Worm (Caenorhabditis elegans) whole organism, late embryonic: ENCODE measurements around the gene rund-1.

Source experiments
- C38D4.7 ChIP-seq: fragments of 200-800 bp; sonication (Bioruptor generic); optimal IDR thresholded peaks from 2 replicates; lab custom pipeline; 2018; ENCODE audit warnings: mild to moderate bottlenecking, missing genetic modification characterization, moderate library complexity, missing compliant biosample characterization
- K02D7.2 ChIP-seq: sonication (generic microtip); optimal IDR thresholded peaks from 2 replicates; lab custom pipeline; 2017; ENCODE audit warnings: mild to moderate bottlenecking, missing genetic modification characterization, missing compliant biosample characterization
- ama-1 ChIP-seq: fragments of 150-350 bp; optimal IDR thresholded peaks from 2 replicates; lab custom pipeline; 2014
- ceh-22 ChIP-seq: sonication (generic microtip); optimal IDR thresholded peaks from 2 replicates; lab custom pipeline; 2017; ENCODE audit warnings: missing biosample characterization, missing genetic modification characterization
- ceh-45 ChIP-seq: fragments of 200-800 bp; sonication (Bioruptor generic); IDR thresholded peaks from 2 replicates; pipeline ENCODE4 v1.3.6; 2022; ENCODE audit warnings: missing genetic modification reagents, missing genetic modification characterization, missing compliant biosample characterization
- ceh-6 ChIP-seq: fragments of 200-800 bp; sonication (Bioruptor generic); optimal IDR thresholded peaks from 2 replicates; lab custom pipeline; 2018; ENCODE audit warnings: mild to moderate bottlenecking, missing genetic modification characterization, missing compliant biosample characterization
- ceh-9 ChIP-seq: sonication (generic microtip); optimal IDR thresholded peaks from 2 replicates; lab custom pipeline; 2016; ENCODE audit warnings: mild to moderate bottlenecking, missing genetic modification characterization, inconsistent platforms, missing compliant biosample characterization
- che-1 ChIP-seq: sonication (generic microtip); optimal IDR thresholded peaks from 2 replicates; lab custom pipeline; 2016; ENCODE audit warnings: mild to moderate bottlenecking, missing genetic modification characterization, missing compliant biosample characterization
- dmd-4 ChIP-seq: sonication (generic microtip); optimal IDR thresholded peaks from 2 replicates; lab custom pipeline; 2016; ENCODE audit warnings: borderline replicate concordance, missing genetic modification characterization, missing compliant biosample characterization
- dve-1 ChIP-seq: sonication (generic microtip); optimal IDR thresholded peaks from 2 replicates; lab custom pipeline; 2017; ENCODE audit warnings: antibody characterized with exemption, mild to moderate bottlenecking, missing genetic modification characterization, missing compliant biosample characterization
- elt-4 ChIP-seq: sonication (generic microtip); optimal IDR thresholded peaks from 2 replicates; lab custom pipeline; 2016; ENCODE audit warnings: missing genetic modification characterization, missing compliant biosample characterization
- fax-1 ChIP-seq: sonication (generic microtip); optimal IDR thresholded peaks from 2 replicates; lab custom pipeline; 2016; ENCODE audit warnings: missing genotype, missing genetic modification characterization, missing compliant biosample characterization
- fkh-10 ChIP-seq: fragments of 150-350 bp; optimal IDR thresholded peaks from 2 replicates; lab custom pipeline; 2014; ENCODE audit warnings: missing biosample characterization, missing genetic modification reagents, missing genetic modification characterization
- fkh-6 ChIP-seq: sonication (generic microtip); optimal IDR thresholded peaks from 2 replicates; lab custom pipeline; 2016; ENCODE audit warnings: missing genetic modification characterization, missing compliant biosample characterization
- gmeb-2 ChIP-seq: sonication (generic microtip); optimal IDR thresholded peaks from 2 replicates; lab custom pipeline; 2016; ENCODE audit warnings: missing genetic modification characterization, inconsistent platforms, missing compliant biosample characterization
- hlh-15 ChIP-seq: sonication (generic microtip); optimal IDR thresholded peaks from 2 replicates; lab custom pipeline; 2016; ENCODE audit warnings: missing genetic modification characterization, missing compliant biosample characterization
- lim-6 ChIP-seq: sonication (generic microtip); optimal IDR thresholded peaks from 2 replicates; lab custom pipeline; 2016; ENCODE audit warnings: missing genetic modification characterization, missing compliant biosample characterization
- lin-11 ChIP-seq: fragments of 200-800 bp; sonication (Bioruptor generic); optimal IDR thresholded peaks from 2 replicates; lab custom pipeline; 2018; ENCODE audit warnings: mild to moderate bottlenecking, missing genetic modification characterization, missing compliant biosample characterization
- nfya-1 ChIP-seq: sonication (generic microtip); optimal IDR thresholded peaks from 2 replicates; lab custom pipeline; 2017; ENCODE audit warnings: missing genetic modification characterization, mild to moderate bottlenecking, missing compliant biosample characterization, antibody characterized with exemption, moderate library complexity
- odd-2 ChIP-seq: sonication (generic microtip); optimal IDR thresholded peaks from 2 replicates; lab custom pipeline; 2017; ENCODE audit warnings: antibody characterized with exemption, mild to moderate bottlenecking, missing genetic modification characterization, missing compliant biosample characterization
- pag-3 ChIP-seq: sonication (generic microtip); optimal IDR thresholded peaks from 2 replicates; lab custom pipeline; 2016; ENCODE audit warnings: missing compliant biosample characterization, missing genetic modification characterization, borderline replicate concordance
- pat-9 ChIP-seq: fragments of 200-800 bp; sonication (Bioruptor generic); optimal IDR thresholded peaks from 2 replicates; lab custom pipeline; 2018; ENCODE audit warnings: mild to moderate bottlenecking, missing genetic modification characterization, moderate library complexity, missing compliant biosample characterization
- pha-2 ChIP-seq: sonication (generic microtip); optimal IDR thresholded peaks from 2 replicates; lab custom pipeline; 2017; ENCODE audit warnings: mild to moderate bottlenecking, missing genetic modification characterization, missing compliant biosample characterization
- ref-2 ChIP-seq: sonication (generic microtip); optimal IDR thresholded peaks from 2 replicates; lab custom pipeline; 2016; ENCODE audit warnings: missing genetic modification characterization, missing compliant biosample characterization
- rnt-1 ChIP-seq: sonication (generic microtip); optimal IDR thresholded peaks from 2 replicates; lab custom pipeline; 2016; ENCODE audit warnings: missing genetic modification characterization, missing compliant biosample characterization
- sdc-2 ChIP-seq: sonication (generic microtip); optimal IDR thresholded peaks from 2 replicates; lab custom pipeline; 2016; ENCODE audit warnings: missing genotype, missing genetic modification characterization, missing compliant biosample characterization
- tbx-7 ChIP-seq: sonication (generic microtip); optimal IDR thresholded peaks from 2 replicates; lab custom pipeline; 2016; ENCODE audit warnings: missing genotype, missing genetic modification characterization, missing compliant biosample characterization
- ttx-3 ChIP-seq: sonication (generic microtip); optimal IDR thresholded peaks from 2 replicates; lab custom pipeline; 2016; ENCODE audit warnings: missing genetic modification reagents, missing genetic modification characterization, missing compliant biosample characterization
- unc-3 ChIP-seq, 2 experiments: fragments of 200-800 bp in 1 of 2; sonication (Bioruptor generic) in 1 of 2; sonication (generic microtip) in 1 of 2; conservative IDR thresholded peaks in 1 of 2; optimal IDR thresholded peaks in 1 of 2; 2 replicates each; pipeline versions ENCODE4 v1.3.6 to Lab custom; 2016 to 2022; ENCODE audit warnings: missing compliant biosample characterization in 2 of 2, missing genetic modification characterization in 2 of 2, missing genetic modification reagents in 1 of 2
- unc-42 ChIP-seq: sonication (generic microtip); optimal IDR thresholded peaks from 2 replicates; lab custom pipeline; 2016; ENCODE audit warnings: missing genotype, missing genetic modification characterization, missing compliant biosample characterization
- unc-55 ChIP-seq: sonication (generic microtip); optimal IDR thresholded peaks from 2 replicates; lab custom pipeline; 2017; ENCODE audit warnings: missing biosample characterization, missing genetic modification reagents, missing genetic modification characterization
- zip-5 ChIP-seq: sonication (generic microtip); optimal IDR thresholded peaks from 2 replicates; lab custom pipeline; 2016; ENCODE audit warnings: missing genetic modification characterization, missing compliant biosample characterization
- ztf-16 ChIP-seq: sonication (generic microtip); optimal IDR thresholded peaks from 2 replicates; lab custom pipeline; 2017; ENCODE audit warnings: missing genetic modification characterization, missing compliant biosample characterization

Gene rund-1

DNA sequence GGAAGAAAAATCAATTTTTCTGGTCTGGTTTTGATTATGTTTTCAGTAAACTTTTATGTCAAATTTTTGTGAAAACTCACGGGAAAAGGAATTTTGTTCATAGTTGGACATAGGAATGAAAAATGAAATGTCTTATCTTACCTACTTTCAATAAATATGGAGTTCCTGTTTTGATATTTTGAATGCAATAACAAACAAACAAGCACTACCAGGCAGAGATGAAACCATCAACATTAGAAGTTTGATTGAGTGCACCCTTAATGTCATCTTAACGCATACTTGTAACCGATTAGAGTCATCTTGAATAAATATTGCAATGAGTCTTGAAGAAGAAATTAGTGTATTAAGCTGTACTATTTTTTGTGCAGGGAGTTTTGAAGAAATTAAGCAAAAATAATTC lies 20.1 kb downstream of the rund-1 start, which contains the start of gene M6.11:
TSS of gene M6.11 (minus strand) at position 101 of the 400 bp plus-strand sequence.
- no peak for TF ChIP-seq dmd-4
- no peak for TF ChIP-seq dve-1
- TF ChIP-seq fkh-6, result no peak
- no peak for TF ChIP-seq gmeb-2 (tag; lab: Kevin White, UChicago)
- TF ChIP-seq C38D4.7 (GFP tag; lab: Kevin White, UChicago), result no peak
- no peak for TF ChIP-seq unc-42 (tag; lab: Kevin White, UChicago)
- TF ChIP-seq tbx-7 (tag; lab: Kevin White, UChicago), result no peak
- no peak for TF ChIP-seq pat-9 (tag; lab: Kevin White, UChicago)
- TF ChIP-seq ztf-16 (tag; lab: Kevin White, UChicago), result no peak
- TF ChIP-seq pag-3 (tag; lab: Kevin White, UChicago), result no peak
- no peak for TF ChIP-seq ceh-6 (GFP tag; lab: Kevin White, UChicago)
- TF ChIP-seq ama-1 (lab: Kevin White, UChicago), result no peak
- TF ChIP-seq ceh-45 (GFP tag; lab: Robert Waterston, UW), result no peak
- TF ChIP-seq pha-2 (tag; lab: Kevin White, UChicago), result no peak
- no peak for TF ChIP-seq ceh-22 (tag; lab: Kevin White, UChicago)
- TF ChIP-seq zip-5 (tag; lab: Kevin White, UChicago), result no peak
- no peak for TF ChIP-seq ref-2 (tag; lab: Kevin White, UChicago)
- TF ChIP-seq K02D7.2, result no peak
- TF ChIP-seq, all 69 proteins: peak for 0

DNA sequence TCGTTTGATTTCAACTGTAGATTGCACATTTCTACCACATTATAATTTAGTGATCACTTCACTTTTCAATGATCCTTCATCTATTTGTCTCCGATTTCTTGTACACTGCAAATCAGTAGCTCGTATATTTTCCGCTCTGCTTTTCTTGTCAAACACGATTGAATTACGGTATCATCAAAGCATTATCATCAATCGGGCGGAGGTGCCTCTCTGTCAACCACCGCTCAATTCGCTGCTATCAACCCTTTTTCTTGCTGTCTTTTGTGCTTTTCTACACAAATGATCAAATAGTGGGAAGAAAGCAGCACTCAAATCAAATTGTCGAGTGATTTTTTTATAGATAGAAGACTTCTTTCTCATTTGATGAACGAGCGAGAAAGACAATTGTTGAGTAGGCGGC lies 24.0 kb downstream of the rund-1 start:
- TF ChIP-seq hlh-15 (tag; lab: Kevin White, UChicago) (no peak), ztf-16 (tag; lab: Kevin White, UChicago) (no peak), K02D7.2 (no peak), fkh-6 (no peak), nfya-1 (tag; lab: Kevin White, UChicago) (no peak), lin-11 (tag; lab: Kevin White, UChicago) (no peak), zip-5 (tag; lab: Kevin White, UChicago) (no peak), odd-2 (tag; lab: Kevin White, UChicago) (no peak), fax-1 (tag; lab: Kevin White, UChicago) (no peak), unc-3 (GFP tag; conservative IDR thresholded peaks at IDR 0.05; lab: Robert Waterston, UW) (no peak), unc-3 (tag; optimal IDR thresholded peaks at IDR 0.05; lab: Kevin White, UChicago) (no peak), ceh-45 (GFP tag; lab: Robert Waterston, UW) (no peak), sdc-2 (tag; lab: Kevin White, UChicago) (no peak), che-1 (tag; lab: Kevin White, UChicago) (no peak), dmd-4 (no peak), tbx-7 (tag; lab: Kevin White, UChicago) (no peak), fkh-10 (no peak), ceh-9 (tag; lab: Kevin White, UChicago) (no peak), unc-55 (GFP tag; lab: Kevin White, UChicago) (no peak)

DNA sequence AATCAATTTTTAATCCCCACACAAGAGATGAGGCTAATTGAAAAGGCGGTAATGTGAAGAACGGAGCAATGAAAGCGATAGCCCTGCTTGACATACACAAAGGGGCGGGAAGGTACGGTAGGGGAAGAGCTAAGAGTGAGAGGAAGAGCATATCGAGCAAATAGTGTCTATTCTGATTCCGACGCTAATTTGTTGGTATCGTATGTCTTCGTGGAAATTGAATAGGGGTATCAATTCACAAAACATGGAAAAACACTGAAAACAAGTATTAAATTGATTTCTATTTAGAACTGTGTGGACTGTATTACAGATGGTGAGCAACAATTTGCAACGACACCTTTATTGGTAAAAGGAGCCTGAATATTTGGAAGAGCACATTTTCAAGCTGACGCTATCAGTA lies 24.7 kb downstream of the rund-1 start, which contains the start of gene pha-2:
TSS of gene pha-2 (minus strand) at position 101 of the 400 bp plus-strand sequence.
- TF ChIP-seq pat-9 (tag; lab: Kevin White, UChicago) (no peak), fkh-6 (no peak), ceh-9 (tag; lab: Kevin White, UChicago) (no peak), lim-6 (no peak), rnt-1 (tag; lab: Kevin White, UChicago) (no peak), nfya-1 (tag; lab: Kevin White, UChicago) (no peak)
- TF ChIP-seq, all 69 proteins: peak for 0

DNA sequence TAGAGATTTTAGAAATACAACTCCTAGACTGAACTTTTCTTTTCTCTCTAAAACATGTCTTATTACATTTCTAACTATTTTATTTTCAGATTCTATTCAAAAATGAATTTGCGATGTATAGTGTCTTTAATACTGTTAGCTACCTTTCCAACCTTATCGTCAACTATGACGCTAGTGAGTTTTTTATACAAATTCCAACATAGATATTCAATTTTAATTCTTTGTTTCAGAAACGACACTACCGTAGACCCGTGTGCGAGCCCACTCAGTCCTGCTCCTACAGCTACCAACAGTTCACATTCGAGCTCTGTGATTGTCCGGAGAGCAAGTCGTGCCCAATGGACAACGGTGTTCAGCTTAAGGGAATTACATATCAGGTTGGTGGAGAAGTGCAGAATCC lies 32.4 kb downstream of the rund-1 start, which contains the start of gene M6.4:
TSS of gene M6.4 (plus strand) at position 55 of the 400 bp plus-strand sequence.
- TF ChIP-seq odd-2 (tag; lab: Kevin White, UChicago), result no peak
- no peak for TF ChIP-seq elt-4 (tag; lab: Kevin White, UChicago)
- no peak for TF ChIP-seq ttx-3 (tag; lab: Kevin White, UChicago)
